Worm (Caenorhabditis elegans): ENCODE results near the gene T13C2.3.

DNA sequence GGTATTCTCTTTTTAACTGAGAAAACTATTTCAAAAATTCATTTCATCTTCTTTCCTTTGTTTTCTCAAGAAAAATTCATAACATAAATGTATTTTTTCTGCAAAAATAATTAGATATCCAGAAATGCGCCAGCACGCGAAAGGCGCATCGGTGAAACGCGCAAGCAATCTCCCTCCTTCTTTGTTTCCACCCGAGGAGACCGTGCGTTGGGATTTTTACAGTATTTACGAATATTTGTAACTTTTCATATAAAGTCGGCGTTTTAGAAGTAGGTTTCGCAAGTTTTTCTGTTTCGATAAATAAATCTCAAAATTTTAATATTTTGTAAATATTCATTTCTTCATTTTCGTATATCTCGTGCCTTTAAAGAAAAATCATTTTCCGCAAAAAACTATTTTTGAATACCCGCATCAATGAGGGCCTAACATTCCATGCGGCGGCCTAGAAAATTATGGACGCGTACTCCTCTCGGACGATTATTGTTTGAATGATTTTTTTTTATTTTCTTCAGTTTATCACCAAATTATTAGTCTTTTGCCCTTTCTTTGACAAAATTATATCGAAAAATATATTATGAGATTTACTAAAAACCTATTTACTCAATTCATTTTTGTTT, 12.5 kb upstream of the T13C2.3 start, which contains the start of gene ssup-72:
- TF ChIP-seq daf-12 (tag; optimal IDR thresholded peaks at IDR 0.05) (no peak), nhr-67 (tag; optimal IDR thresholded peaks at IDR 0.05) (no peak)

Measured in whole organism, L3 larva.